Worm (Caenorhabditis elegans): Measurements from ENCODE around the gene sqd-1.
"Not testable (repeated sequence)": the region's sequence is repeated elsewhere in the genome, so short reads cannot be mapped to it uniquely, and the experiment has no call there.

The sqd-1 gene

ce11 chrIV:6342876-6343275, 18.9 kb downstream of the sqd-1 start, which contains the start of gene Y73B6BL.14:
Gene Y73B6BL.14, minus strand, starts transcription at chrIV:6342976.
- TF ChIP-seq pros-1 (tag; optimal IDR thresholded peaks at IDR 0.05): no peak

ce11 chrIV:6347213-6347612, 23.2 kb downstream of the sqd-1 start, which contains the start of gene Y73B6BL.289:
Gene Y73B6BL.289, plus strand, starts transcription at chrIV:6347513.
- not testable (repeated sequence) for TF ChIP-seq F13H6.1 (tag; optimal IDR thresholded peaks at IDR 0.05); ref-2 (tag; optimal IDR thresholded peaks at IDR 0.05); hlh-30 (tag; optimal IDR thresholded peaks at IDR 0.05; ENCODE audit: insufficient read depth)

ce11 chrIV:6361668-6362067, 37.7 kb downstream of the sqd-1 start, which contains the start of gene Y73B6BL.47:
Gene Y73B6BL.47, plus strand, starts transcription at chrIV:6361968.
- TF ChIP-seq unc-42 (tag; optimal IDR thresholded peaks at IDR 0.05): peak; percentile 13
- TF ChIP-seq Y22D7AL.16 (tag; optimal IDR thresholded peaks at IDR 0.05): no peak

DNA sequence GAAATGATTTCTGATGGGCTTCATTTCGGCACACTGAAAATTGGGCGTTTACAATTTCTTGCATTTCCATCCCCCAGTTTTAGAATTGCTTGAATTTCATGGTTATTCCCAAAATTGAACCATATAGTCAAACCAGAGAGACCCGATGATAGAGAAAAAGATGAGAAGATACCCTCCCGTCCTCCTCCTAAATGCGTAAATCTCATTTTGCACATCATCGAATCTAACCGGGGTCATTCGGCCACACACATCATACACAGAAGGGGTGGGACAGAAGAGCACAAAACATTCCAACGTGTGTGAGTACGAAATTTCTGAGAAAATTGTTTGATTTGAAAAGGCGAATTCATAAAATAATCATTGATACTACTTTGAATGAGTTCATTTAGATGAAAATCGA, 39.6 kb downstream of the sqd-1 start:
- no peak for TF ChIP-seq fax-1 (tag; optimal IDR thresholded peaks at IDR 0.05)
- peak; percentile 90 for TF ChIP-seq unc-42 (tag; optimal IDR thresholded peaks at IDR 0.05)

ce11 chrIV:6365045-6365444, 41.1 kb downstream of the sqd-1 start, which contains the start of gene Y73B6BL.270:
Gene Y73B6BL.270, plus strand, starts transcription at chrIV:6365345.
- TF ChIP-seq sox-4 (tag; optimal IDR thresholded peaks at IDR 0.05): no peak
- TF ChIP-seq ceh-30 (tag; optimal IDR thresholded peaks at IDR 0.05): no peak
- TF ChIP-seq gmeb-2 (tag; optimal IDR thresholded peaks at IDR 0.05): no peak
- no peak for TF ChIP-seq pha-2 (tag; optimal IDR thresholded peaks at IDR 0.05)
- TF ChIP-seq ceh-19 (GFP tag; optimal IDR thresholded peaks at IDR 0.05): no peak
- no peak for TF ChIP-seq F13H6.1 (tag; optimal IDR thresholded peaks at IDR 0.05)
- TF ChIP-seq pat-9 (tag; optimal IDR thresholded peaks at IDR 0.05): no peak
- TF ChIP-seq ceh-2 (tag; optimal IDR thresholded peaks at IDR 0.05): no peak
- TF ChIP-seq dmd-4 (tag; optimal IDR thresholded peaks at IDR 0.05; ENCODE audit: borderline replicate concordance): no peak

DNA sequence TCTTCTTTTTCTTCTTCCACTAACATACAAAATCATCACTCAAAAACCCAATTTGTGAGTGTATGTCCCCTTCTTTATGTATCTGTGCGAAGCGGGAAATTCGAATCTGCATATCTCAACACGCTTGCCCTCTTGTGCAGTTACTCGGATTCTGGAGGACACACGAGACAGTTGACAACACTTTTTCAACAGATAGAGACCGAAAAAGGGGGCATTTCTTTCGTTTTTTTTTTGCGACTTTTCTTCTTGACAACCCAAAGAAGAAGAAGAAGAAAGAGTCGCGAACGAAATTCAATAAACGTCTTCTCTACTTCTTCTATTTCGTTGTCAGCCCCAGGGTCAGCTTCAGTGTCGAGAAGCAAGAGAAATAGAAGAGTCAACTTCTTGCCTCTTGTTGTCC, 42.1 kb downstream of the sqd-1 start:
- TF ChIP-seq dve-1 (tag; optimal IDR thresholded peaks at IDR 0.05) (no peak), fkh-10 (GFP tag; optimal IDR thresholded peaks at IDR 0.05) (peak; percentile 36), C38D4.7 (GFP tag; optimal IDR thresholded peaks at IDR 0.05) (no peak), T23F11.4 (GFP tag; optimal IDR thresholded peaks at IDR 0.05) (no peak), unc-42 (tag; optimal IDR thresholded peaks at IDR 0.05) (peak; percentile 94), ceh-34 (tag; optimal IDR thresholded peaks at IDR 0.05) (no peak)

DNA sequence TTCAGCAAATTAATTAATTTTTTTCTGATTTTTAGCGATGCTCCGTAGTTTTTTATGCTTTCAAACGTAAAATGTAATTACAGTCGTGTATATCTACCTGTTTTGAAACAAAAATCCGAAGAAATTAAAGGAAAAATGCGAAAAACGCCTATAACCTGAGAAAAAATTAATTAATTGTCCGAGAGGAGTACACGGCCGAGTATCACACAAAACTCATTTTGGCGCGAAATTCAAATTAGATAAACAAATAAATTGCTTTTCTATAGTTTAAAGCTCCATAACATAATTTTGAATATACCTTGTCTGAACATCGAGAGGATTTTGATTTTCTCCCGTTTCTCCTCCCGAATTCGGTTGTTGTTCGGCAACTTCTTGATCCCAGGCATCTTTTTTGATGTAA, 45.5 kb downstream of the sqd-1 start:
- TF ChIP-seq odd-2 (tag; optimal IDR thresholded peaks at IDR 0.05): no peak
- TF ChIP-seq eyg-1 (tag; optimal IDR thresholded peaks at IDR 0.05): no peak
- TF ChIP-seq C08G9.2 (tag; optimal IDR thresholded peaks at IDR 0.05): peak; percentile 42
- peak; percentile 43 for TF ChIP-seq unc-42 (tag; optimal IDR thresholded peaks at IDR 0.05)
- no peak for TF ChIP-seq ceh-30 (tag; optimal IDR thresholded peaks at IDR 0.05)
- no peak for TF ChIP-seq zip-5 (tag; optimal IDR thresholded peaks at IDR 0.05)
- TF ChIP-seq tbx-2 (tag; optimal IDR thresholded peaks at IDR 0.05): peak; percentile 13
- no peak for TF ChIP-seq nhr-11 (tag; optimal IDR thresholded peaks at IDR 0.05)
- TF ChIP-seq fax-1 (tag; optimal IDR thresholded peaks at IDR 0.05): no peak
- no peak for TF ChIP-seq fkh-10 (GFP tag; optimal IDR thresholded peaks at IDR 0.05)
- peak; percentile 56 for TF ChIP-seq ceh-31 (tag; optimal IDR thresholded peaks at IDR 0.05)
- TF ChIP-seq ztf-16 (tag; optimal IDR thresholded peaks at IDR 0.05): no peak
- TF ChIP-seq lin-11 (tag; optimal IDR thresholded peaks at IDR 0.05): no peak
- no peak for TF ChIP-seq pha-2 (tag; optimal IDR thresholded peaks at IDR 0.05)
